Worm (Caenorhabditis elegans): Measurements from ENCODE around the gene glb-20.

ce11 chrX:13507233-13507632 is 48.7 kb downstream of the glb-20 start, which contains the start of gene H06A10.1:
- no peak for TF ChIP-seq flt-1 (GFP tag; IDR thresholded peaks at IDR 0.05)
- TF ChIP-seq klf-2 (GFP tag; conservative IDR thresholded peaks at IDR 0.05): no peak
- no peak for TF ChIP-seq ref-1 (GFP tag; conservative IDR thresholded peaks at IDR 0.05)
- TF ChIP-seq tab-1 (GFP tag; IDR thresholded peaks at IDR 0.05): no peak
- TF ChIP-seq T22C8.4 (GFP tag; IDR thresholded peaks at IDR 0.05): no peak
- no peak for TF ChIP-seq ztf-23 (GFP tag; IDR thresholded peaks at IDR 0.05)
- no peak for TF ChIP-seq med-1 (GFP tag; optimal IDR thresholded peaks at IDR 0.05; ENCODE audit: insufficient read depth)
- no peak for TF ChIP-seq ztf-29 (GFP tag; IDR thresholded peaks at IDR 0.05)

Data from whole organism, midembryonic.